Worm (Caenorhabditis elegans) whole organism, early embryonic: ENCODE data around the gene ZC239.21.

Experiments
- B0310.2 ChIP-seq: sonication (generic microtip); optimal IDR thresholded peaks from 2 replicates; lab custom pipeline; 2016; ENCODE audit warnings: mild to moderate bottlenecking, missing genetic modification characterization, missing compliant biosample characterization
- F13C5.2 ChIP-seq: sonication (generic microtip); optimal IDR thresholded peaks from 2 replicates; lab custom pipeline; 2017; ENCODE audit warnings: mild to moderate bottlenecking, missing genetic modification characterization, inconsistent platforms, missing compliant biosample characterization
- aly-1 ChIP-seq: sonication (generic microtip); optimal IDR thresholded peaks from 2 replicates; lab custom pipeline; 2016; ENCODE audit warnings: missing genetic modification characterization, missing compliant biosample characterization
- ama-1 ChIP-seq: fragments of 150-350 bp; optimal IDR thresholded peaks from 2 replicates; lab custom pipeline; 2014
- ceh-13 ChIP-seq: fragments of 200-800 bp; sonication (Bioruptor generic); optimal IDR thresholded peaks from 2 replicates; lab custom pipeline; 2018; ENCODE audit warnings: mild to moderate bottlenecking, missing genetic modification characterization, missing compliant biosample characterization
- ceh-36 ChIP-seq: sonication (generic microtip); optimal IDR thresholded peaks from 2 replicates; lab custom pipeline; 2016; ENCODE audit warnings: missing genetic modification characterization, inconsistent platforms, missing compliant biosample characterization
- ets-7 ChIP-seq: sonication (generic microtip); optimal IDR thresholded peaks from 2 replicates; lab custom pipeline; 2016; ENCODE audit warnings: missing genotype, missing genetic modification characterization, missing compliant biosample characterization
- flt-1 ChIP-seq: fragments of 200-800 bp; sonication (Bioruptor generic); IDR thresholded peaks from 2 replicates; pipeline ENCODE4 v1.3.6; 2022; ENCODE audit warnings: missing genetic modification characterization, missing compliant biosample characterization
- hmbx-1 ChIP-seq: sonication (generic microtip); optimal IDR thresholded peaks from 2 replicates; lab custom pipeline; 2016; ENCODE audit warnings: mild to moderate bottlenecking, missing genetic modification characterization, missing compliant biosample characterization
- hmg-4 ChIP-seq: fragments of 200-800 bp; sonication (Bioruptor generic); optimal IDR thresholded peaks from 2 replicates; lab custom pipeline; 2018; ENCODE audit warnings: mild to moderate bottlenecking, missing genetic modification characterization, missing compliant biosample characterization
- hnd-1 ChIP-seq: sonication (generic microtip); optimal IDR thresholded peaks from 2 replicates; lab custom pipeline; 2016; ENCODE audit warnings: missing genetic modification characterization, missing compliant biosample characterization
- pes-1 ChIP-seq: fragments of 200-800 bp; sonication (Bioruptor generic); IDR thresholded peaks from 2 replicates; pipeline ENCODE4 v1.3.6; 2022; ENCODE audit warnings: missing genetic modification reagents, missing genetic modification characterization, missing compliant biosample characterization
- scrt-1 ChIP-seq: fragments of 200-800 bp; sonication (Bioruptor generic); IDR thresholded peaks from 2 replicates; pipeline ENCODE4 v1.3.6; 2022; ENCODE audit warnings: missing genetic modification characterization, missing compliant biosample characterization
- sea-1 ChIP-seq: fragments of 200-800 bp; sonication (Bioruptor generic); conservative IDR thresholded peaks from 2 replicates; pipeline ENCODE4 v1.3.6; 2022; ENCODE audit warnings: missing genetic modification characterization, missing compliant biosample characterization
- tbx-11 ChIP-seq: fragments of 200-800 bp; sonication (Bioruptor generic); IDR thresholded peaks from 2 replicates; pipeline ENCODE4 v1.3.6; 2022; ENCODE audit warnings: missing genetic modification characterization, missing compliant biosample characterization
- tbx-37 ChIP-seq: fragments of 200-800 bp; sonication (Bioruptor generic); conservative IDR thresholded peaks from 2 replicates; pipeline ENCODE4 v1.3.6; 2022; ENCODE audit warnings: missing genetic modification reagents, missing genetic modification characterization, missing compliant biosample characterization
- tra-4 ChIP-seq: sonication (generic microtip); optimal IDR thresholded peaks from 2 replicates; lab custom pipeline; 2017; ENCODE audit warnings: missing genetic modification characterization, missing compliant biosample characterization

ZC239.21 gene

ce11 chrII:3241842-3242241, 35.1 kb downstream of the ZC239.21 start:
- no peak for TF ChIP-seq tra-4 (tag; lab: Kevin White, UChicago)
- TF ChIP-seq scrt-1 (GFP tag; lab: Robert Waterston, UW): no peak
- TF ChIP-seq tbx-37 (GFP tag; lab: Robert Waterston, UW): no peak
- no peak for TF ChIP-seq pes-1 (GFP tag; lab: Robert Waterston, UW)
- TF ChIP-seq ceh-13 (GFP tag; lab: Kevin White, UChicago): no peak
- TF ChIP-seq flt-1: no peak
- no peak for TF ChIP-seq hnd-1
- no peak for TF ChIP-seq B0310.2 (tag; lab: Kevin White, UChicago)
- no peak for TF ChIP-seq sea-1 (GFP tag; lab: Robert Waterston, UW)
- no peak for TF ChIP-seq hmbx-1 (tag; lab: Kevin White, UChicago)
- no peak for TF ChIP-seq ama-1 (lab: Kevin White, UChicago)
- TF ChIP-seq F13C5.2: no peak

DNA sequence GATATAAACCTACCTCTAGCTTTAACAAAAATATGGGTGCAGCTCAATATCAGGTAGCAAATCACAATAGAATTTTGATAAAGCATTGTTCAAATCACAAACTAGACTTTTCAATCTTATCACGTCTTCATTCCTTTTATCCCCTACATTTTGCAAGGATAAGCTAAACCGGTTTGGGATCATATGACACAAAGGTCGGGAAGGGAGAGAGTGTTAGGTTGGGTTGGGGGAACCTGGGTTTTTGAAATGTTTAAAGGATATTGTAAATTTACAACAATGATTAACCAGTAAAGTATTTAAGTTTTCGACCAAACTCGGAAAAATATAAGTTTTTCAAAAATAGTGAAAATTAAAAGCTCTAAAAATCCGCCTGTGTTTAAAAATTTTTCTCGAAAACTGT, 37.3 kb downstream of the ZC239.21 start, which contains the start of gene C17F4.12:
C17F4.12 (minus strand) TSS at position 101 of the 400 bp plus-strand sequence.
- TF ChIP-seq hnd-1 (no peak), scrt-1 (GFP tag; lab: Robert Waterston, UW) (no peak), flt-1 (no peak), ama-1 (lab: Kevin White, UChicago) (no peak), tbx-37 (GFP tag; lab: Robert Waterston, UW) (no peak), hmg-4 (no peak), ceh-36 (tag; lab: Kevin White, UChicago) (no peak), sea-1 (GFP tag; lab: Robert Waterston, UW) (no peak), aly-1 (no peak), B0310.2 (tag; lab: Kevin White, UChicago) (no peak)

ce11 chrII:3244758-3245157, 38.0 kb downstream of the ZC239.21 start:
- TF ChIP-seq aly-1 (no peak), hmg-4 (no peak), B0310.2 (tag; lab: Kevin White, UChicago) (no peak), tbx-37 (GFP tag; lab: Robert Waterston, UW) (no peak), ceh-13 (GFP tag; lab: Kevin White, UChicago) (no peak), tbx-11 (GFP tag; lab: Robert Waterston, UW) (no peak), flt-1 (no peak), ama-1 (lab: Kevin White, UChicago) (no peak), ceh-36 (tag; lab: Kevin White, UChicago) (no peak), F13C5.2 (no peak), ets-7 (tag; lab: Kevin White, UChicago) (no peak), pes-1 (GFP tag; lab: Robert Waterston, UW) (no peak), hmbx-1 (tag; lab: Kevin White, UChicago) (no peak), scrt-1 (GFP tag; lab: Robert Waterston, UW) (no peak), hnd-1 (no peak)

ce11 chrII:3245836-3246235, 39.1 kb downstream of the ZC239.21 start, which contains the start of gene C17F4.7:
Gene C17F4.7 (minus strand): TSS chrII:3246015.
- no peak for TF ChIP-seq hmbx-1 (tag; lab: Kevin White, UChicago)
- TF ChIP-seq ama-1 (lab: Kevin White, UChicago): no peak
- TF ChIP-seq sea-1 (GFP tag; lab: Robert Waterston, UW): no peak
- TF ChIP-seq pes-1 (GFP tag; lab: Robert Waterston, UW): no peak
- no peak for TF ChIP-seq ets-7 (tag; lab: Kevin White, UChicago)
- no peak for TF ChIP-seq ceh-36 (tag; lab: Kevin White, UChicago)
- TF ChIP-seq tra-4 (tag; lab: Kevin White, UChicago): no peak
- no peak for TF ChIP-seq F13C5.2
- TF ChIP-seq tbx-11 (GFP tag; lab: Robert Waterston, UW): no peak
- TF ChIP-seq tbx-37 (GFP tag; lab: Robert Waterston, UW): no peak
- TF ChIP-seq hnd-1: no peak
- no peak for TF ChIP-seq ceh-13 (GFP tag; lab: Kevin White, UChicago)
- TF ChIP-seq aly-1: no peak
- TF ChIP-seq hmg-4: no peak

ce11 chrII:3247556-3247955, 40.8 kb downstream of the ZC239.21 start:
- no peak for TF ChIP-seq B0310.2 (tag; lab: Kevin White, UChicago)
- TF ChIP-seq tbx-37 (GFP tag; lab: Robert Waterston, UW): no peak
- TF ChIP-seq ama-1 (lab: Kevin White, UChicago): no peak
- no peak for TF ChIP-seq hnd-1
- no peak for TF ChIP-seq ceh-13 (GFP tag; lab: Kevin White, UChicago)
- TF ChIP-seq F13C5.2: no peak
- TF ChIP-seq hmg-4: no peak
- no peak for TF ChIP-seq tbx-11 (GFP tag; lab: Robert Waterston, UW)
- TF ChIP-seq aly-1: no peak
- no peak for TF ChIP-seq flt-1
- no peak for TF ChIP-seq sea-1 (GFP tag; lab: Robert Waterston, UW)
- TF ChIP-seq scrt-1 (GFP tag; lab: Robert Waterston, UW): no peak

ce11 chrII:3248043-3248718, 41.4 kb downstream of the ZC239.21 start, which contains the start of the genes fbxc-50 and C17F4.2:
Gene fbxc-50 (minus strand): TSS chrII:3248123.
Gene C17F4.2 (plus strand): TSS chrII:3248668.
- TF ChIP-seq ceh-13 (GFP tag; lab: Kevin White, UChicago): no peak
- TF ChIP-seq ceh-36 (tag; lab: Kevin White, UChicago): no peak
- TF ChIP-seq tra-4 (tag; lab: Kevin White, UChicago): no peak
- no peak for TF ChIP-seq sea-1 (GFP tag; lab: Robert Waterston, UW)

ce11 chrII:3249406-3249805, 42.7 kb downstream of the ZC239.21 start, which contains the start of gene clec-124:
Gene clec-124 (plus strand): TSS chrII:3249706.
- no peak for TF ChIP-seq ceh-13 (GFP tag; lab: Kevin White, UChicago)
- no peak for TF ChIP-seq hmbx-1 (tag; lab: Kevin White, UChicago)
- TF ChIP-seq pes-1 (GFP tag; lab: Robert Waterston, UW): no peak
- TF ChIP-seq tbx-11 (GFP tag; lab: Robert Waterston, UW): no peak
- no peak for TF ChIP-seq ceh-36 (tag; lab: Kevin White, UChicago)
- TF ChIP-seq tbx-37 (GFP tag; lab: Robert Waterston, UW): no peak
- TF ChIP-seq hnd-1: no peak
- TF ChIP-seq flt-1: no peak
- no peak for TF ChIP-seq ets-7 (tag; lab: Kevin White, UChicago)
- no peak for TF ChIP-seq ama-1 (lab: Kevin White, UChicago)
- no peak for TF ChIP-seq scrt-1 (GFP tag; lab: Robert Waterston, UW)
- TF ChIP-seq hmg-4: no peak
